Worm (Caenorhabditis elegans) whole organism, L2 larva: ENCODE data around the gene F59A1.18.

Source experiments
- F13H6.1 ChIP-seq: sonication (generic microtip); optimal IDR thresholded peaks from 2 replicates; lab custom pipeline; 2016; ENCODE audit warnings: missing genetic modification characterization, missing compliant biosample characterization
- ZK546.5 ChIP-seq: sonication (generic microtip); optimal IDR thresholded peaks from 2 replicates; lab custom pipeline; 2017; ENCODE audit warnings: missing biosample characterization, missing genetic modification characterization
- ama-1 ChIP-seq: fragments of 150-350 bp; optimal IDR thresholded peaks from 2 replicates; lab custom pipeline; 2018; ENCODE audit warnings: inconsistent platforms
- dmd-4 ChIP-seq: sonication (generic microtip); optimal IDR thresholded peaks from 2 replicates; lab custom pipeline; 2017; ENCODE audit warnings: missing biosample characterization, missing genetic modification characterization
- egl-27 ChIP-seq: sonication (generic microtip); optimal IDR thresholded peaks from 3 replicates; lab custom pipeline; 2017; ENCODE audit warnings: missing biosample characterization, missing genetic modification reagents, missing genetic modification characterization
- elt-3 ChIP-seq: sonication (generic microtip); optimal IDR thresholded peaks from 2 replicates; lab custom pipeline; 2017; ENCODE audit warnings: missing biosample characterization, missing genetic modification characterization
- lin-13 ChIP-seq: fragments of 150-350 bp; optimal IDR thresholded peaks from 2 replicates; lab custom pipeline; 2014; ENCODE audit warnings: missing biosample characterization, missing genetic modification reagents, missing genetic modification characterization
- nhr-11 ChIP-seq: fragments of 150-350 bp; optimal IDR thresholded peaks from 2 replicates; lab custom pipeline; 2014; ENCODE audit warnings: missing biosample characterization, missing genetic modification characterization
- nhr-12 ChIP-seq: fragments of 150-350 bp; optimal IDR thresholded peaks from 2 replicates; lab custom pipeline; 2014; ENCODE audit warnings: missing biosample characterization, missing genetic modification characterization
- nhr-23 ChIP-seq: fragments of 150-350 bp; optimal IDR thresholded peaks from 2 replicates; lab custom pipeline; 2014; ENCODE audit warnings: missing biosample characterization, missing genetic modification reagents, missing genetic modification characterization
- nhr-6 ChIP-seq: fragments of 150-350 bp; optimal IDR thresholded peaks from 2 replicates; lab custom pipeline; 2014; ENCODE audit warnings: missing biosample characterization, missing genetic modification characterization
- unc-62 ChIP-seq: fragments of 150-350 bp; optimal IDR thresholded peaks from 2 replicates; lab custom pipeline; 2014; ENCODE audit warnings: missing biosample characterization, missing genetic modification reagents, missing genetic modification characterization

ce11 chrV:17667676-17668075 lies 19.1 kb downstream of the F59A1.18 start, which contains the start of gene F59A1.12:
- TF ChIP-seq unc-62: no peak
- no peak for TF ChIP-seq dmd-4 (tag; lab: Kevin White, UChicago)
- TF ChIP-seq ZK546.5 (tag; lab: Kevin White, UChicago): no peak
- no peak for TF ChIP-seq nhr-12 (tag; lab: Kevin White, UChicago)
- TF ChIP-seq elt-3 (tag; lab: Kevin White, UChicago): no peak
- TF ChIP-seq egl-27 (tag; lab: Kevin White, UChicago): no peak
- no peak for TF ChIP-seq nhr-6 (tag; lab: Kevin White, UChicago)
- no peak for TF ChIP-seq F13H6.1 (tag; lab: Kevin White, UChicago)
- no peak for TF ChIP-seq ama-1 (lab: Kevin White, UChicago)
- no peak for TF ChIP-seq nhr-11 (tag; lab: Kevin White, UChicago)
- TF ChIP-seq lin-13 (GFP tag; lab: Kevin White, UChicago): no peak
- TF ChIP-seq nhr-23 (tag; lab: Kevin White, UChicago): no peak
